Worm (Caenorhabditis elegans): ENCODE data around the gene dmd-6.

DNA sequence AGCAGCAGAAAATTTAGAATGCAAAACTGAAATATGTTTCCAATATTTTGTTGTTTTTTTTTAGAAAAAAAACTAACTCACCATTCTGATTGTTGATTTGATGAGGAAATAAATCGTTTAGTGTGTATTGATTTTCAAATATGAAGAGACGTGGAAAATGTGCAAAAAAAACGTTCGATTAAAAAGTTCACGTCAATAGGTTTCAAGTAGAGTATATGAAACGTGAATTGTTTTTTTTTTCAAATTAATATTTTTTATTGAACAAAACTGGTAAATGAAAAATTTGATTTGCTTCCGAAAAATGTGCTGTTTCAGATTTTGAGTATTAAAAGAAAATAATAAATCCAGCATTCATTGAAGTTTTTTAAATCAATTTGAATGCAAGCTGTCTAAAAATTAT, 35.5 kb upstream of the dmd-6 start, which contains the start of gene irld-18:
- no peak for TF ChIP-seq dpl-1 (GFP tag; optimal IDR thresholded peaks at IDR 0.05)
- TF ChIP-seq sdz-38 (tag; optimal IDR thresholded peaks at IDR 0.05): no peak
- TF ChIP-seq hsf-1 (GFP tag; IDR thresholded peaks at IDR 0.05): no peak
- no peak for TF ChIP-seq athp-1 (tag; optimal IDR thresholded peaks at IDR 0.05)
- TF ChIP-seq repo-1 (tag; optimal IDR thresholded peaks at IDR 0.05): no peak
- TF ChIP-seq lin-35 (GFP tag; optimal IDR thresholded peaks at IDR 0.05): no peak
- no peak for TF ChIP-seq hlh-12 (tag; optimal IDR thresholded peaks at IDR 0.05)
- no peak for TF ChIP-seq lin-54 (GFP tag; optimal IDR thresholded peaks at IDR 0.05)

All from whole organism, young adult.